Worm (Caenorhabditis elegans) whole organism, L1 larva: ENCODE data around the gene csn-4.

ENCODE experiments used
- aha-1 ChIP-seq: fragments of 150-350 bp; optimal IDR thresholded peaks from 2 replicates; lab custom pipeline; 2014; ENCODE audit warnings: missing biosample characterization, missing genetic modification characterization
- alr-1 ChIP-seq: fragments of 200-800 bp; sonication (Bioruptor generic); optimal IDR thresholded peaks from 2 replicates; lab custom pipeline; 2018; ENCODE audit warnings: borderline replicate concordance, mild to moderate bottlenecking, missing genetic modification characterization, missing compliant biosample characterization
- aly-2 ChIP-seq: fragments of 150-350 bp; optimal IDR thresholded peaks from 2 replicates; lab custom pipeline; 2014; ENCODE audit warnings: missing biosample characterization, missing genetic modification characterization
- ama-1 ChIP-seq: fragments of 150-350 bp; optimal IDR thresholded peaks from 2 replicates; lab custom pipeline; 2014
- blmp-1 ChIP-seq: fragments of 150-350 bp; optimal IDR thresholded peaks from 2 replicates; lab custom pipeline; 2014; ENCODE audit warnings: missing biosample characterization, missing genetic modification characterization
- ceh-63 ChIP-seq: fragments of 200-800 bp; sonication (Bioruptor generic); optimal IDR thresholded peaks from 2 replicates; lab custom pipeline; 2018; ENCODE audit warnings: mild to moderate bottlenecking, missing genetic modification characterization, missing compliant biosample characterization
- ceh-82 ChIP-seq, 3 experiments: fragments of 150-350 bp in 1 of 3; sonication (generic microtip) in 2 of 3; optimal IDR thresholded peaks; 2 replicates each; lab custom pipeline; 2014 to 2017; ENCODE audit warnings: missing biosample characterization in 3 of 3, missing genetic modification characterization in 3 of 3
- ceh-90 ChIP-seq: sonication (generic microtip); optimal IDR thresholded peaks from 2 replicates; lab custom pipeline; 2016; ENCODE audit warnings: missing genetic modification characterization, missing compliant biosample characterization
- dpl-1 ChIP-seq, 3 experiments: fragments of 150-350 bp in 2 of 3; sonication (generic microtip) in 1 of 3; optimal IDR thresholded peaks; 2 replicates each; lab custom pipeline; 2014 to 2017; ENCODE audit warnings: missing biosample characterization in 3 of 3, missing genetic modification characterization in 3 of 3, missing genetic modification reagents in 3 of 3
- dsc-1 ChIP-seq: sonication (generic microtip); optimal IDR thresholded peaks from 2 replicates; lab custom pipeline; 2016; ENCODE audit warnings: mild to moderate bottlenecking, missing genetic modification characterization, missing compliant biosample characterization
- efl-1 ChIP-seq, 4 experiments: fragments of 150-350 bp; optimal IDR thresholded peaks in 3 of 4; peaks in 1 of 4; 1 replicate in 1 of 4; 2 replicates in 3 of 4; lab custom pipeline; 2014; ENCODE audit warnings: missing biosample characterization in 2 of 4, missing genetic modification characterization in 2 of 4, missing genetic modification reagents in 2 of 4
- efl-3 ChIP-seq: fragments of 200-800 bp; sonication (Bioruptor generic); optimal IDR thresholded peaks from 2 replicates; lab custom pipeline; 2018; ENCODE audit warnings: mild to moderate bottlenecking, missing genetic modification characterization, missing compliant biosample characterization
- egl-13 ChIP-seq: sonication (generic microtip); optimal IDR thresholded peaks from 2 replicates; lab custom pipeline; 2016; ENCODE audit warnings: missing genotype, missing genetic modification reagents, missing genetic modification characterization, missing compliant biosample characterization
- elt-2 ChIP-seq: sonication (generic microtip); optimal IDR thresholded peaks from 2 replicates; lab custom pipeline; 2016; ENCODE audit warnings: missing genetic modification characterization, mild to moderate bottlenecking, inconsistent platforms, missing compliant biosample characterization, missing genetic modification reagents
- elt-3 ChIP-seq, 6 experiments: fragments of 150-350 bp in 1 of 6; sonication (generic microtip); optimal IDR thresholded peaks; 2 replicates each; lab custom pipeline; 2017 to 2018; ENCODE audit warnings: missing biosample characterization in 6 of 6, missing genetic modification characterization in 6 of 6, inconsistent platforms in 1 of 6
- ets-5 ChIP-seq: fragments of 200-800 bp; sonication (Bioruptor generic); IDR thresholded peaks from 2 replicates; pipeline ENCODE4 v1.3.6; 2022; ENCODE audit warnings: missing genetic modification characterization, missing compliant biosample characterization
- fkh-10 ChIP-seq: sonication (generic microtip); optimal IDR thresholded peaks from 2 replicates; lab custom pipeline; 2017; ENCODE audit warnings: missing biosample characterization, missing genetic modification reagents, missing genetic modification characterization
- fkh-8 ChIP-seq: sonication (generic microtip); optimal IDR thresholded peaks from 2 replicates; lab custom pipeline; 2016; ENCODE audit warnings: mild to moderate bottlenecking, missing genetic modification characterization, missing compliant biosample characterization
- hlh-17 ChIP-seq: fragments of 200-800 bp; sonication (Bioruptor generic); optimal IDR thresholded peaks from 2 replicates; lab custom pipeline; 2018; ENCODE audit warnings: missing genetic modification characterization, mild to moderate bottlenecking, missing compliant biosample characterization, moderate library complexity, borderline replicate concordance
- isw-1 ChIP-seq: fragments of 200-800 bp; sonication (Bioruptor generic); IDR thresholded peaks from 2 replicates; pipeline ENCODE4 v1.3.6; 2022; ENCODE audit warnings: missing genetic modification characterization, missing compliant biosample characterization
- lin-13 ChIP-seq: fragments of 150-350 bp; optimal IDR thresholded peaks from 2 replicates; lab custom pipeline; 2014; ENCODE audit warnings: missing biosample characterization, missing genetic modification reagents, missing genetic modification characterization
- lin-15B ChIP-seq: fragments of 150-350 bp; sonication (generic microtip); optimal IDR thresholded peaks from 3 replicates; lab custom pipeline; 2014; ENCODE audit warnings: missing biosample characterization, missing genetic modification characterization
- lin-35 ChIP-seq, 2 experiments: fragments of 150-350 bp; optimal IDR thresholded peaks; 2 replicates each; lab custom pipeline; 2014; ENCODE audit warnings: missing biosample characterization in 2 of 2, missing genetic modification characterization in 2 of 2, missing genetic modification reagents in 2 of 2
- lin-39 ChIP-seq: fragments of 150-350 bp; optimal IDR thresholded peaks from 2 replicates; lab custom pipeline; 2014; ENCODE audit warnings: missing biosample characterization, missing genetic modification reagents, missing genetic modification characterization
- mef-2 ChIP-seq: fragments of 150-350 bp; optimal IDR thresholded peaks from 2 replicates; lab custom pipeline; 2014; ENCODE audit warnings: missing biosample characterization, missing genetic modification characterization
- nhr-19 ChIP-seq: fragments of 200-800 bp; sonication (Bioruptor generic); conservative IDR thresholded peaks from 2 replicates; pipeline ENCODE4 v1.3.6; 2022; ENCODE audit warnings: missing genetic modification characterization, missing compliant biosample characterization
- nhr-20 ChIP-seq: sonication (generic microtip); optimal IDR thresholded peaks from 2 replicates; lab custom pipeline; 2016; ENCODE audit warnings: mild to moderate bottlenecking, missing genetic modification characterization, missing compliant biosample characterization
- nhr-28 ChIP-seq: fragments of 150-350 bp; optimal IDR thresholded peaks from 2 replicates; lab custom pipeline; 2014; ENCODE audit warnings: missing biosample characterization, missing genetic modification characterization
- pag-3 ChIP-seq: sonication (generic microtip); optimal IDR thresholded peaks from 2 replicates; lab custom pipeline; 2017; ENCODE audit warnings: missing genetic modification characterization, mild to moderate bottlenecking, missing compliant biosample characterization, antibody characterized with exemption, borderline replicate concordance; ENCODE audit not compliant: insufficient read depth
- pax-3 ChIP-seq: fragments of 200-800 bp; sonication (Bioruptor generic); optimal IDR thresholded peaks from 2 replicates; lab custom pipeline; 2018; ENCODE audit warnings: mild to moderate bottlenecking, missing genetic modification characterization, moderate library complexity, missing compliant biosample characterization
- pqm-1 ChIP-seq: sonication (generic microtip); optimal IDR thresholded peaks from 3 replicates; lab custom pipeline; 2017; ENCODE audit warnings: missing biosample characterization, missing genetic modification characterization
- rnt-1 ChIP-seq: sonication (generic microtip); optimal IDR thresholded peaks from 2 replicates; lab custom pipeline; 2016; ENCODE audit warnings: mild to moderate bottlenecking, missing genetic modification characterization, moderate library complexity, missing compliant biosample characterization
- skn-1 ChIP-seq: fragments of 150-350 bp; optimal IDR thresholded peaks from 2 replicates; lab custom pipeline; 2014; ENCODE audit warnings: missing biosample characterization, missing genetic modification characterization
- sptf-1 ChIP-seq: fragments of 150-350 bp; optimal IDR thresholded peaks from 2 replicates; lab custom pipeline; 2014; ENCODE audit warnings: missing biosample characterization, missing genetic modification characterization
- swsn-7 ChIP-seq: sonication (generic microtip); optimal IDR thresholded peaks from 2 replicates; lab custom pipeline; 2016; ENCODE audit warnings: missing genetic modification characterization, missing compliant biosample characterization
- unc-130 ChIP-seq: fragments of 150-350 bp; optimal IDR thresholded peaks from 2 replicates; lab custom pipeline; 2017; ENCODE audit warnings: missing biosample characterization, missing genetic modification characterization, inconsistent platforms
- unc-62 ChIP-seq: fragments of 150-350 bp; optimal IDR thresholded peaks from 2 replicates; lab custom pipeline; 2014; ENCODE audit warnings: missing biosample characterization, missing genetic modification reagents, missing genetic modification characterization
- unc-86 ChIP-seq: sonication (generic microtip); optimal IDR thresholded peaks from 2 replicates; lab custom pipeline; 2016; ENCODE audit warnings: missing genetic modification characterization, missing compliant biosample characterization
- vab-15 ChIP-seq: sonication (generic microtip); optimal IDR thresholded peaks from 2 replicates; lab custom pipeline; 2017; ENCODE audit warnings: missing genotype, mild to moderate bottlenecking, missing genetic modification characterization, missing compliant biosample characterization

csn-4 gene

DNA sequence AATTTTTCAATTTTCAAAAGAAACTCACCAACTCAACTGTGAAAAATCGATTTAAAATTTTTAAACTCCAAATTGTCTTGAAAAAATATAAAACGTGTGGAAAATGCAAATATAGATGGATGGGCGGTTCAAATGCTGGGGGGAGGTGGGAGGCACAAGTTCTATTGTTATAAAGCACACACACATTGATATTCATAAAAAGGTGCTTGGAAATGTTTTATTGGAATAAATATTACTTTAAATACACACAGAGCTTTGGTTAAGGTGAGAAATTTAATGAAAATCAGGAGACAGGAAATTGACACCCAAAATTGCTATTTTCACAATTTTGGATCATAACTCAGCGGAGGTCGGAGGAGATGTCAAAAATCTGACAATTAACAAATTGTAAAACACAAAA, 42.5 kb downstream of the csn-4 start, which contains the start of gene Y55F3AM.11:
Gene Y55F3AM.11, minus strand, starts transcription at position 101 of the 400 bp plus-strand sequence.
- TF ChIP-seq vab-15 (tag; lab: Kevin White, UChicago) (no peak), aha-1 (no peak), ceh-63 (no peak), sptf-1 (tag; lab: Kevin White, UChicago) (no peak)

DNA sequence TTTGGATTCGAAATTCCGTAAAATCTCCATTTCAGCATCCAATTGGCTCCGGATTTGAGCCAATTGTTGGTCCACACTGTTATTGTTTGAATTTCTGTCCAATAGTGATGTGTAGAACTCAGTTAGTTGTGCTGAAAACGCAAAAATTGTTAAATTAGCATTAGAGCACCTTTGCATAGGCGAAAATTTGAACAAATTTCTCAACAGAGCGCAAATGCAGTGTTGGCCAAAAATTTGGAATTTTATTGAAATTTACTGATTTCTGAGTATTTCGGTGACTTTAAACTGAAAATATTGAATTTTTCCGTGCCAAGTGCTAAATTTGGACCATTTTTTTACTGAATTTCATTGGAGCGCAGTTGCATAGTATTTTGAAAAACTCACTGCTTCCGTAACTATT, 46.3 kb downstream of the csn-4 start:
- no peak for TF ChIP-seq nhr-28 (tag; lab: Kevin White, UChicago)
- TF ChIP-seq pax-3 (tag; lab: Kevin White, UChicago) = no peak
- no peak for TF ChIP-seq egl-13 (tag; lab: Kevin White, UChicago)
- no peak for TF ChIP-seq nhr-19 (GFP tag; lab: Robert Waterston, UW)

DNA sequence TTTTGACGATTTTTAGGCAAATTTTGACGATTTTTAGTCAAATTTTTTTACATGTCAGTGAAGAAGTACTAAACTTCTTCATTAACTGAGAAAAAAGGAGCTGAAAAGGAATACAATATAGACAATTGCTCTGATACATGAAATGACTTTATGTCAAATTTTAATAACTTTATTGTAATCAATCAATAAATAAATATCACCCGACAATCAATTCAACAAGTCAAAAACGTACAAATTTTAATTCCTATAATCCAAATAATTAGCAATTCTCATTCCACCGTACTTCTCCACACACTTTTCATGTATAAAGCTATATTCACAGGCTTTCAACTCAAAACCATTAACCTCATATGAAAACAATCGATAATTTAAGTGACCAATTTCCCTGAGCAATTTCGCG, 48.3 kb downstream of the csn-4 start:
- TF ChIP-seq alr-1 (tag; lab: Kevin White, UChicago) = no peak
- no peak for TF ChIP-seq sptf-1 (tag; lab: Kevin White, UChicago)
- TF ChIP-seq aha-1 = no peak
- no peak for TF ChIP-seq fkh-10 (GFP tag; lab: Kevin White, UChicago)

DNA sequence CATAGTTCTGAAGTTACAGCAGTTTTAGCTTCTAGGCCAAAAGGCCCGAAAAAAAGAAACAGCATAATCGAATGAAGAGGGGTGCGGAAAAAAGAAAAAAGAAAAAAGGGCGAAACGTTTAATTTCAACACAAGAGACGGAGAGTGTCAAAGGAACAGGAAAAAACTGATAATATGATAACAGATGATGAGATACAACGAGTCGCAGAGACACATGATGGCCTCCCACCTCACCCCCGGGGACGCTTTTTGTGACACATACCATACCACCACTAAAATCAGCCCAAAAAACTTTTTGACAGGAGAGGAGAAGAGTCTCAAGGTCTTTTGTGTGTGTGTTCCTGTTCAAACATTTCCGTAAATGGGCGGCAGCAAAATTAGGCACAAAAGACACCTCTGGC, 51.7 kb downstream of the csn-4 start:
- TF ChIP-seq blmp-1 (tag; lab: Kevin White, UChicago) (peak; percentile 26), nhr-20 (tag; lab: Kevin White, UChicago) (peak; percentile 3), fkh-8 (tag; lab: Kevin White, UChicago) (no peak), dpl-1 (GFP tag; optimal IDR thresholded peaks at IDR 0.05; lab: Kevin White, UChicago) (peak in 1 of 3 experiments; percentile 4), elt-2 (tag; lab: Kevin White, UChicago) (peak; percentile 31), elt-3 (tag; optimal IDR thresholded peaks at IDR 0.05; lab: Kevin White, UChicago) (peak in 3 of 6 experiments; percentile 10 to 68 (median 46)), lin-13 (GFP tag; lab: Kevin White, UChicago) (no peak), ceh-90 (tag; lab: Kevin White, UChicago) (no peak), nhr-19 (GFP tag; lab: Robert Waterston, UW) (no peak), unc-62 (GFP tag; lab: Kevin White, UChicago) (no peak), skn-1 (peak; percentile 16), aha-1 (no peak), efl-1 (optimal IDR thresholded peaks at IDR 0.05; lab: Kevin White, UChicago) (no peak), efl-1 (GFP tag; optimal IDR thresholded peaks at IDR 0.05 in 1 of 2; lab: Kevin White, UChicago) (peak in 1 of 2 experiments; percentile 90), unc-130 (peak; percentile 4), lin-35 (GFP tag; optimal IDR thresholded peaks at IDR 0.05; lab: Kevin White, UChicago) (peak in 1 of 2 experiments; percentile 51), egl-13 (tag; lab: Kevin White, UChicago) (no peak), efl-3 (GFP tag; lab: Kevin White, UChicago) (no peak)
- TF ChIP-seq, all 84 proteins: peak for 9

DNA sequence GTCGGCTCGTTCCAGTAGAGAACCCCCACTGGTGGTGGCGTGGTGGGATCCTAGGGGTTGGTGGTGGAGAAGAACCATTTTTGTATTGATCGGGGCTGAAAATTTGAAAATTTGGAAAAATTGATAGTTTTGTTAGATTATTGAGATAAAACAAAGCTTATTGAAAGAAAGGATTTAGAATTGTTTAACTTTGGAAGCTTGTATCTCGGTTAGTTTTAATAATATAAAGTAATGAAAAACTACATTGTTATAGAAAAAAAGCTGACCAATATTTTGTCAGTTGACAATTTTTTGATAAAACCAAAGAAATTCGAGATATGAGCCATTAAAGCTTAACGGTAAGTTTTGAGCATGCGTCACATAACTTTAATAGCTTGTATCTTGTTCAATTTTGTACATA, 56.9 kb downstream of the csn-4 start, which contains the start of gene abhd-14:
Gene abhd-14, minus strand, starts transcription at position 101 of the 400 bp plus-strand sequence.
- no peak for TF ChIP-seq nhr-20 (tag; lab: Kevin White, UChicago)
- no peak for TF ChIP-seq dsc-1 (tag; lab: Kevin White, UChicago)
- TF ChIP-seq ama-1 (lab: Kevin White, UChicago) = no peak
- no peak for TF ChIP-seq lin-35 (GFP tag; optimal IDR thresholded peaks at IDR 0.05; lab: Kevin White, UChicago)
- no peak for TF ChIP-seq aly-2 (tag; lab: Kevin White, UChicago)
- TF ChIP-seq rnt-1 = no peak
- TF ChIP-seq lin-39 = no peak
- no peak for TF ChIP-seq pag-3 (tag; lab: Kevin White, UChicago)
- no peak for TF ChIP-seq ceh-82 (tag; optimal IDR thresholded peaks at IDR 0.05; lab: Kevin White, UChicago)
- no peak for TF ChIP-seq isw-1 (GFP tag; lab: Robert Waterston, UW)
- no peak for TF ChIP-seq hlh-17 (GFP tag; lab: Kevin White, UChicago)
- no peak for TF ChIP-seq pqm-1
- TF ChIP-seq ets-5 (GFP tag; lab: Robert Waterston, UW) = no peak
- no peak for TF ChIP-seq swsn-7 (tag; lab: Kevin White, UChicago)
- no peak for TF ChIP-seq lin-15B
- no peak for TF ChIP-seq mef-2 (tag; lab: Kevin White, UChicago)
- TF ChIP-seq elt-2 (tag; lab: Kevin White, UChicago) = no peak
- TF ChIP-seq nhr-28 (tag; lab: Kevin White, UChicago) = no peak
- no peak for TF ChIP-seq pax-3 (tag; lab: Kevin White, UChicago)
- TF ChIP-seq unc-86 (tag; lab: Kevin White, UChicago) = no peak
